Worm (Caenorhabditis elegans): ENCODE results near the gene rap-2.

DNA sequence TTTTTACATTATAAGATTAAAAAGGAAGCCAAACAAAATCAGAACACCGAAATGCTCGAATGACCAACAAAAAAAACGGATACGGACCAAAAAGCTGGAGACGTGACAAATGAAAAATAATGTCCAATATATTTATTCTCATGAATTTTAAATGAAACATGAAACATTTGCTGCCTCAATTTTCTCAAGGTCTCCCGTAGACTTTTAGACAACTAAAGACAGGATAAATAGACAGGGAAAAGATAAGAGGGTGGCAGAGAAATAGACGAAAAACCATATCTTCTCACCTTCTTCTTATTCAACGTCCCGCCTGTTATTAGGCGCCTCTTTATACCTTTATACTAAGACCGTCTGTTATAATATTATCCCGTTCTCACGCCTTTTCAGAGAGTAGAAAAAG, 48.1 kb downstream of the rap-2 start:
- no peak for TF ChIP-seq nhr-11 (tag; optimal IDR thresholded peaks at IDR 0.05)
- TF ChIP-seq lim-6 (tag; optimal IDR thresholded peaks at IDR 0.05), result no peak
- TF ChIP-seq ztf-16 (tag; optimal IDR thresholded peaks at IDR 0.05), result no peak
